Fruit fly (Drosophila melanogaster) whole organism, wandering third instar larva: ENCODE data around the gene CG12984.

Experiments used
- Hr78 ChIP-seq: fragments of >200 bp; optimal IDR thresholded peaks from 2 replicates; lab custom pipeline; 2017; ENCODE audit warnings: missing biosample characterization, missing genetic modification characterization
- Hr83 ChIP-seq: fragments of 200-300 bp; sonication (Bioruptor generic); optimal IDR thresholded peaks from 2 replicates; lab custom pipeline; 2016; ENCODE audit warnings: missing biosample characterization, mild to moderate bottlenecking, missing genetic modification characterization, moderate library complexity; ENCODE audit not compliant: poor library complexity, severe bottlenecking
- Myc ChIP-seq: fragments of >200 bp; optimal IDR thresholded peaks from 2 replicates; lab custom pipeline; 2017
- psq ChIP-seq: fragments of 200-800 bp; sonication (Bioruptor generic); optimal IDR thresholded peaks from 3 replicates; lab custom pipeline; 2017; ENCODE audit warnings: missing biosample characterization, mild to moderate bottlenecking, missing genetic modification characterization, moderate library complexity
- rgr ChIP-seq: fragments of 200-800 bp; sonication (Bioruptor generic); optimal IDR thresholded peaks from 3 replicates; lab custom pipeline; 2016; ENCODE audit warnings: missing biosample characterization, mild to moderate bottlenecking, missing genetic modification characterization
- usp ChIP-seq: fragments of >200 bp; optimal IDR thresholded peaks from 2 replicates; lab custom pipeline; 2017; ENCODE audit warnings: missing biosample characterization, missing genetic modification characterization

dm6 chr3L:20949371-20950135 lies 41.9 kb upstream of the CG12984 start, which contains the start of gene fng:
- TF ChIP-seq usp (GFP tag; lab: Kevin White, UChicago): no peak
- TF ChIP-seq Hr83 (GFP tag; lab: Kevin White, UChicago): peak; percentile 4
- TF ChIP-seq psq: peak; percentile 73
- TF ChIP-seq Myc: no peak
- TF ChIP-seq rgr (GFP tag; lab: Kevin White, UChicago): no peak
- TF ChIP-seq Hr78: no peak
